Fruit fly (Drosophila melanogaster) whole organism, embryonic: Measurements from ENCODE around the gene CG6415.

Experiments
- Atf3 ChIP-seq: fragments of 200-800 bp; sonication (Bioruptor generic); optimal IDR thresholded peaks from 3 replicates; lab custom pipeline; 2016; ENCODE audit warnings: missing biosample characterization, missing genetic modification characterization
- CG12104 ChIP-seq: fragments of 200-800 bp; sonication (Bioruptor generic); optimal IDR thresholded peaks from 3 replicates; lab custom pipeline; 2016; ENCODE audit warnings: missing biosample characterization, missing genetic modification characterization
- CG12659 ChIP-seq: fragments of 200-800 bp; sonication (Bioruptor generic); optimal IDR thresholded peaks from 3 replicates; lab custom pipeline; 2017; ENCODE audit warnings: mild to moderate bottlenecking, missing biosample characterization, missing genetic modification reagents, missing genetic modification characterization
- CG13424 ChIP-seq: fragments of 200-800 bp; sonication (Bioruptor generic); optimal IDR thresholded peaks from 2 replicates; lab custom pipeline; 2019; ENCODE audit warnings: missing biosample characterization, mild to moderate bottlenecking, missing genetic modification characterization, moderate library complexity
- CG2889 ChIP-seq: fragments of 200-800 bp; sonication (Bioruptor generic); IDR thresholded peaks from 3 replicates; pipeline ENCODE4 v1.3.6; 2022; ENCODE audit warnings: missing biosample characterization, missing genetic modification characterization
- CG8924 ChIP-seq: fragments of 200-800 bp; optimal IDR thresholded peaks from 3 replicates; lab custom pipeline; 2019; ENCODE audit warnings: missing biosample characterization, mild to moderate bottlenecking, missing genetic modification characterization, moderate library complexity
- D ChIP-seq, 2 experiments: fragments of 200-800 bp in 1 of 2; fragments of >200 bp in 1 of 2; sonication (Bioruptor generic) in 1 of 2; optimal IDR thresholded peaks; 2 replicates in 1 of 2; 3 replicates in 1 of 2; lab custom pipeline; 2017; ENCODE audit warnings: mild to moderate bottlenecking in 1 of 2, missing biosample characterization in 1 of 2, missing genetic modification characterization in 1 of 2, missing genetic modification reagents in 1 of 2
- Ets65A ChIP-seq: fragments of 200-800 bp; sonication (Bioruptor generic); peaks from one replicate; lab custom pipeline; 2016; ENCODE audit warnings: missing biosample characterization, missing genetic modification characterization
- Hmx ChIP-seq: fragments of 200-800 bp; sonication (Bioruptor generic); optimal IDR thresholded peaks from 2 replicates; lab custom pipeline; 2016; ENCODE audit warnings: missing biosample characterization, missing genetic modification characterization
- MBD-R2 ChIP-seq: fragments of 200-800 bp; sonication (Bioruptor generic); IDR thresholded peaks from 2 replicates; pipeline ENCODE4 v1.3.6; 2022; ENCODE audit warnings: missing biosample characterization, missing genetic modification characterization
- Oaz ChIP-seq: fragments of 200-800 bp; sonication (Bioruptor generic); IDR thresholded peaks from 2 replicates; pipeline ENCODE4 v1.3.6; 2022; ENCODE audit warnings: missing biosample characterization, missing genetic modification characterization
- Pdp1 ChIP-seq, 2 experiments: fragments of 200-800 bp; sonication (Bioruptor generic); optimal IDR thresholded peaks; 3 replicates each; lab custom pipeline; 2016; ENCODE audit warnings: missing biosample characterization in 2 of 2, missing genetic modification characterization in 2 of 2, mild to moderate bottlenecking in 1 of 2, moderate library complexity in 1 of 2
- Taf1 ChIP-seq: fragments of 200-800 bp; sonication (Bioruptor generic); IDR thresholded peaks from 2 replicates; pipeline ENCODE4 v1.3.6; 2022; ENCODE audit warnings: missing biosample characterization, missing genetic modification characterization
- Xbp1 ChIP-seq: fragments of 200-800 bp; sonication (Bioruptor generic); optimal IDR thresholded peaks from 3 replicates; lab custom pipeline; 2016; ENCODE audit warnings: missing biosample characterization, mild to moderate bottlenecking, missing genetic modification characterization
- abd-A ChIP-seq: fragments of 200-800 bp; sonication (Bioruptor generic); optimal IDR thresholded peaks from 3 replicates; lab custom pipeline; 2019; ENCODE audit warnings: missing biosample characterization, mild to moderate bottlenecking, missing genetic modification characterization, moderate library complexity
- dpn ChIP-seq, 2 experiments: fragments of 200-800 bp; sonication (Bioruptor generic); optimal IDR thresholded peaks; 3 replicates each; lab custom pipeline; 2016; ENCODE audit warnings: missing biosample characterization in 2 of 2, missing genetic modification characterization in 2 of 2
- ewg ChIP-seq: fragments of 200-800 bp; sonication (Bioruptor generic); optimal IDR thresholded peaks from 3 replicates; lab custom pipeline; 2017; ENCODE audit warnings: mild to moderate bottlenecking, missing biosample characterization, missing genetic modification reagents, missing genetic modification characterization
- nmo ChIP-seq: fragments of 200-800 bp; sonication (Bioruptor generic); optimal IDR thresholded peaks from 2 replicates; lab custom pipeline; 2018; ENCODE audit warnings: missing biosample characterization, mild to moderate bottlenecking, missing genetic modification characterization, moderate library complexity
- org-1 ChIP-seq: fragments of 200-800 bp; sonication (Bioruptor generic); optimal IDR thresholded peaks from 2 replicates; lab custom pipeline; 2017; ENCODE audit warnings: missing biosample characterization, missing genetic modification characterization
- pros ChIP-seq: fragments of 200-800 bp; sonication (Bioruptor generic); optimal IDR thresholded peaks from 3 replicates; lab custom pipeline; 2019; ENCODE audit warnings: missing biosample characterization, mild to moderate bottlenecking, missing genetic modification characterization, moderate library complexity
- salm ChIP-seq: fragments of 200-800 bp; sonication (Bioruptor generic); optimal IDR thresholded peaks from 2 replicates; lab custom pipeline; 2018; ENCODE audit warnings: missing biosample characterization, mild to moderate bottlenecking, missing genetic modification characterization

The CG6415 gene

dm6 chr2L:10753618-10754017 is 50.2 kb downstream of the CG6415 start (continued):
- TF ChIP-seq Hmx (GFP tag; lab: Kevin White, UChicago) (no peak), ewg (GFP tag; lab: Kevin White, UChicago) (no peak), Ets65A (GFP tag; lab: Kevin White, UChicago) (peak; percentile 87), dpn (GFP tag; optimal IDR thresholded peaks at IDR 0.05; lab: Kevin White, UChicago) (no peak), MBD-R2 (GFP tag; lab: Robert Waterston, UW) (no peak), Xbp1 (GFP tag; lab: Kevin White, UChicago) (no peak), CG12104 (GFP tag; lab: Kevin White, UChicago) (no peak), org-1 (GFP tag; lab: Kevin White, UChicago) (no peak), pros (GFP tag; lab: Kevin White, UChicago) (no peak), CG12659 (GFP tag; lab: Kevin White, UChicago) (no peak), CG8924 (tag; lab: Kevin White, UChicago) (no peak), CG2889 (no peak), abd-A (tag; lab: Kevin White, UChicago) (no peak), Pdp1 (GFP tag; optimal IDR thresholded peaks at IDR 0.05; lab: Kevin White, UChicago) (no peak), Taf1 (no peak), salm (tag; lab: Kevin White, UChicago) (no peak), D (optimal IDR thresholded peaks at IDR 0.05; lab: Kevin White, UChicago) (no peak), D (GFP tag; optimal IDR thresholded peaks at IDR 0.05; lab: Kevin White, UChicago) (no peak), CG13424 (no peak), Oaz (GFP tag; lab: Robert Waterston, UW) (no peak), nmo (no peak), Atf3 (no peak)
